Worm (Caenorhabditis elegans) whole organism, L1 larva: Measurements from ENCODE around the gene sca-1.

Source experiments
- C04F5.9 ChIP-seq: sonication (generic microtip); optimal IDR thresholded peaks from 2 replicates; lab custom pipeline; 2016; ENCODE audit warnings: missing genetic modification characterization, missing compliant biosample characterization
- F16B12.6 ChIP-seq: fragments of 150-350 bp; optimal IDR thresholded peaks from 2 replicates; lab custom pipeline; 2014; ENCODE audit warnings: missing biosample characterization, missing genetic modification characterization
- Y116A8C.19 ChIP-seq: sonication (generic microtip); optimal IDR thresholded peaks from 2 replicates; lab custom pipeline; 2016; ENCODE audit warnings: missing compliant biosample characterization, missing genetic modification characterization, borderline replicate concordance
- aly-2 ChIP-seq: fragments of 150-350 bp; optimal IDR thresholded peaks from 2 replicates; lab custom pipeline; 2014; ENCODE audit warnings: missing biosample characterization, missing genetic modification characterization
- ama-1 ChIP-seq: fragments of 150-350 bp; optimal IDR thresholded peaks from 2 replicates; lab custom pipeline; 2014
- blmp-1 ChIP-seq: fragments of 150-350 bp; optimal IDR thresholded peaks from 2 replicates; lab custom pipeline; 2014; ENCODE audit warnings: missing biosample characterization, missing genetic modification characterization
- ceh-63 ChIP-seq: fragments of 200-800 bp; sonication (Bioruptor generic); optimal IDR thresholded peaks from 2 replicates; lab custom pipeline; 2018; ENCODE audit warnings: mild to moderate bottlenecking, missing genetic modification characterization, missing compliant biosample characterization
- ceh-8 ChIP-seq: fragments of 200-800 bp; sonication (Bioruptor generic); optimal IDR thresholded peaks from 2 replicates; lab custom pipeline; 2018; ENCODE audit warnings: mild to moderate bottlenecking, missing genetic modification characterization, moderate library complexity, missing compliant biosample characterization
- dpl-1 ChIP-seq, 3 experiments: fragments of 150-350 bp in 2 of 3; sonication (generic microtip) in 1 of 3; optimal IDR thresholded peaks; 2 replicates each; lab custom pipeline; 2014 to 2017; ENCODE audit warnings: missing biosample characterization in 3 of 3, missing genetic modification characterization in 3 of 3, missing genetic modification reagents in 3 of 3
- dsc-1 ChIP-seq: sonication (generic microtip); optimal IDR thresholded peaks from 2 replicates; lab custom pipeline; 2016; ENCODE audit warnings: mild to moderate bottlenecking, missing genetic modification characterization, missing compliant biosample characterization
- efl-1 ChIP-seq, 4 experiments: fragments of 150-350 bp; optimal IDR thresholded peaks in 3 of 4; peaks in 1 of 4; 1 replicate in 1 of 4; 2 replicates in 3 of 4; lab custom pipeline; 2014; ENCODE audit warnings: missing biosample characterization in 2 of 4, missing genetic modification characterization in 2 of 4, missing genetic modification reagents in 2 of 4
- efl-3 ChIP-seq: fragments of 200-800 bp; sonication (Bioruptor generic); optimal IDR thresholded peaks from 2 replicates; lab custom pipeline; 2018; ENCODE audit warnings: mild to moderate bottlenecking, missing genetic modification characterization, missing compliant biosample characterization
- elt-3 ChIP-seq, 6 experiments: fragments of 150-350 bp in 1 of 6; sonication (generic microtip); optimal IDR thresholded peaks; 2 replicates each; lab custom pipeline; 2017 to 2018; ENCODE audit warnings: missing biosample characterization in 6 of 6, missing genetic modification characterization in 6 of 6, inconsistent platforms in 1 of 6
- ets-5 ChIP-seq: fragments of 200-800 bp; sonication (Bioruptor generic); IDR thresholded peaks from 2 replicates; pipeline ENCODE4 v1.3.6; 2022; ENCODE audit warnings: missing genetic modification characterization, missing compliant biosample characterization
- fkh-8 ChIP-seq: sonication (generic microtip); optimal IDR thresholded peaks from 2 replicates; lab custom pipeline; 2016; ENCODE audit warnings: mild to moderate bottlenecking, missing genetic modification characterization, missing compliant biosample characterization
- fos-1 ChIP-seq: fragments of 150-350 bp; optimal IDR thresholded peaks from 2 replicates; lab custom pipeline; 2014; ENCODE audit warnings: missing biosample characterization, missing genetic modification characterization
- hlh-17 ChIP-seq: fragments of 200-800 bp; sonication (Bioruptor generic); optimal IDR thresholded peaks from 2 replicates; lab custom pipeline; 2018; ENCODE audit warnings: missing genetic modification characterization, mild to moderate bottlenecking, missing compliant biosample characterization, moderate library complexity, borderline replicate concordance
- hlh-4 ChIP-seq: sonication (generic microtip); optimal IDR thresholded peaks from 2 replicates; lab custom pipeline; 2016; ENCODE audit warnings: mild to moderate bottlenecking, missing genetic modification characterization, missing compliant biosample characterization
- isw-1 ChIP-seq: fragments of 200-800 bp; sonication (Bioruptor generic); IDR thresholded peaks from 2 replicates; pipeline ENCODE4 v1.3.6; 2022; ENCODE audit warnings: missing genetic modification characterization, missing compliant biosample characterization
- lin-14 ChIP-seq: fragments of 200-800 bp; sonication (Bioruptor generic); optimal IDR thresholded peaks from 2 replicates; lab custom pipeline; 2018; ENCODE audit warnings: mild to moderate bottlenecking, missing genetic modification characterization, moderate library complexity, missing compliant biosample characterization
- lin-35 ChIP-seq, 2 experiments: fragments of 150-350 bp; optimal IDR thresholded peaks; 2 replicates each; lab custom pipeline; 2014; ENCODE audit warnings: missing biosample characterization in 2 of 2, missing genetic modification characterization in 2 of 2, missing genetic modification reagents in 2 of 2
- lin-39 ChIP-seq: fragments of 150-350 bp; optimal IDR thresholded peaks from 2 replicates; lab custom pipeline; 2014; ENCODE audit warnings: missing biosample characterization, missing genetic modification reagents, missing genetic modification characterization
- lir-3 ChIP-seq: sonication (generic microtip); optimal IDR thresholded peaks from 2 replicates; lab custom pipeline; 2016; ENCODE audit warnings: mild to moderate bottlenecking, missing genetic modification characterization, moderate library complexity, missing compliant biosample characterization; ENCODE audit not compliant: poor library complexity
- lsy-2 ChIP-seq, 2 experiments: fragments of 150-350 bp; optimal IDR thresholded peaks; 2 replicates each; lab custom pipeline; 2014; ENCODE audit warnings: missing biosample characterization in 2 of 2, missing genetic modification characterization in 2 of 2
- nhr-11 ChIP-seq: fragments of 150-350 bp; optimal IDR thresholded peaks from 2 replicates; lab custom pipeline; 2014; ENCODE audit warnings: missing biosample characterization, missing genetic modification characterization
- nhr-12 ChIP-seq: sonication (generic microtip); optimal IDR thresholded peaks from 2 replicates; lab custom pipeline; 2017; ENCODE audit warnings: missing biosample characterization, missing genetic modification characterization
- nhr-19 ChIP-seq: fragments of 200-800 bp; sonication (Bioruptor generic); conservative IDR thresholded peaks from 2 replicates; pipeline ENCODE4 v1.3.6; 2022; ENCODE audit warnings: missing genetic modification characterization, missing compliant biosample characterization
- nhr-20 ChIP-seq: sonication (generic microtip); optimal IDR thresholded peaks from 2 replicates; lab custom pipeline; 2016; ENCODE audit warnings: mild to moderate bottlenecking, missing genetic modification characterization, missing compliant biosample characterization
- nhr-237 ChIP-seq: fragments of 150-350 bp; optimal IDR thresholded peaks from 2 replicates; lab custom pipeline; 2014; ENCODE audit warnings: missing biosample characterization, missing genetic modification characterization
- nhr-28 ChIP-seq: fragments of 150-350 bp; optimal IDR thresholded peaks from 2 replicates; lab custom pipeline; 2014; ENCODE audit warnings: missing biosample characterization, missing genetic modification characterization
- nhr-84 ChIP-seq: sonication (generic microtip); optimal IDR thresholded peaks from 2 replicates; lab custom pipeline; 2017; ENCODE audit warnings: missing biosample characterization, missing genetic modification characterization
- nhr-85 ChIP-seq: sonication (generic microtip); peaks from one replicate; lab custom pipeline; 2016; ENCODE audit warnings: missing genetic modification characterization, inconsistent platforms, missing compliant biosample characterization
- nhr-90 ChIP-seq: sonication (generic microtip); optimal IDR thresholded peaks from 2 replicates; lab custom pipeline; 2016; ENCODE audit warnings: mild to moderate bottlenecking, missing genetic modification characterization, missing compliant biosample characterization; ENCODE audit not compliant: poor library complexity
- pag-3 ChIP-seq: sonication (generic microtip); optimal IDR thresholded peaks from 2 replicates; lab custom pipeline; 2017; ENCODE audit warnings: missing genetic modification characterization, mild to moderate bottlenecking, missing compliant biosample characterization, antibody characterized with exemption, borderline replicate concordance; ENCODE audit not compliant: insufficient read depth
- pqm-1 ChIP-seq: sonication (generic microtip); optimal IDR thresholded peaks from 3 replicates; lab custom pipeline; 2017; ENCODE audit warnings: missing biosample characterization, missing genetic modification characterization
- rnt-1 ChIP-seq: sonication (generic microtip); optimal IDR thresholded peaks from 2 replicates; lab custom pipeline; 2016; ENCODE audit warnings: mild to moderate bottlenecking, missing genetic modification characterization, moderate library complexity, missing compliant biosample characterization
- skn-1 ChIP-seq: fragments of 150-350 bp; optimal IDR thresholded peaks from 2 replicates; lab custom pipeline; 2014; ENCODE audit warnings: missing biosample characterization, missing genetic modification characterization
- snpc-4 ChIP-seq: fragments of 150-350 bp; optimal IDR thresholded peaks from 2 replicates; lab custom pipeline; 2014; ENCODE audit warnings: missing biosample characterization, missing genetic modification characterization
- swsn-7 ChIP-seq: sonication (generic microtip); optimal IDR thresholded peaks from 2 replicates; lab custom pipeline; 2016; ENCODE audit warnings: missing genetic modification characterization, missing compliant biosample characterization
- tbx-2 ChIP-seq: sonication (generic microtip); optimal IDR thresholded peaks from 2 replicates; lab custom pipeline; 2016; ENCODE audit warnings: missing genetic modification characterization, missing compliant biosample characterization
- unc-130 ChIP-seq: fragments of 150-350 bp; optimal IDR thresholded peaks from 2 replicates; lab custom pipeline; 2017; ENCODE audit warnings: missing biosample characterization, missing genetic modification characterization, inconsistent platforms
- unc-86 ChIP-seq: sonication (generic microtip); optimal IDR thresholded peaks from 2 replicates; lab custom pipeline; 2016; ENCODE audit warnings: missing genetic modification characterization, missing compliant biosample characterization
- unc-98 ChIP-seq: fragments of 200-800 bp; sonication (Bioruptor generic); IDR thresholded peaks from 2 replicates; pipeline ENCODE4 v1.3.6; 2022; ENCODE audit warnings: missing genetic modification characterization, missing compliant biosample characterization
- vab-15 ChIP-seq: sonication (generic microtip); optimal IDR thresholded peaks from 2 replicates; lab custom pipeline; 2017; ENCODE audit warnings: missing genotype, mild to moderate bottlenecking, missing genetic modification characterization, missing compliant biosample characterization
- xbp-1 ChIP-seq: sonication (generic microtip); optimal IDR thresholded peaks from 2 replicates; lab custom pipeline; 2016; ENCODE audit warnings: missing genetic modification characterization, missing compliant biosample characterization
- zag-1 ChIP-seq: fragments of 150-350 bp; optimal IDR thresholded peaks from 2 replicates; lab custom pipeline; 2014; ENCODE audit warnings: missing biosample characterization, missing genetic modification characterization
- ztf-11 ChIP-seq, 2 experiments: sonication (generic microtip); optimal IDR thresholded peaks; 2 replicates each; lab custom pipeline; 2016 to 2017; ENCODE audit warnings: missing genetic modification characterization in 2 of 2, missing biosample characterization in 1 of 2, missing compliant biosample characterization in 1 of 2

The sca-1 gene

DNA sequence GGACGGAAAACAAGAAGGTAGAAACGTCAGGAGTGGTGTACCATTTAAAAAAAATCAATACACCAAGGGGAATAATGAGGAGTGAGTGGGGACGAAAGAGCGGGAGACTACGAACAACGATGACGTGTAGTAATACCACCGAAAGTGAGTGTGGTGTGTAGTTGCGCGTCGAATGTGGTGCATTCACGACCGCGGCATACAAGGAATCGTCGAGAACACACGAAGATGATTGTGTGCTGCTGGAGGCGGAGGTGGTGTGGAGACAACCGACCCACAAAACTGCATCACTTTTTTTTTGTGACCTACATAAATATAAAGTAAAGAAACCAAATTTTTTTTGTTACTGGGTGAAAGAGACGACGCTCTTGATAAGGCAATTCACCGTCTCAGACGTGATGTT lies 1.7 kb upstream of the sca-1 start (continued):
- TF ChIP-seq ets-5 (GFP tag; lab: Robert Waterston, UW) (no peak), fos-1 (tag; lab: Kevin White, UChicago) (peak; percentile 46), ceh-63 (GFP tag; lab: Kevin White, UChicago) (no peak), aly-2 (tag; lab: Kevin White, UChicago) (peak; percentile 7), xbp-1 (tag; lab: Kevin White, UChicago) (peak; percentile 99), unc-86 (tag; lab: Kevin White, UChicago) (peak; percentile 47), snpc-4 (no peak), lin-35 (GFP tag; optimal IDR thresholded peaks at IDR 0.05; lab: Kevin White, UChicago) (peak; percentile 56 to 81), ceh-8 (GFP tag; lab: Kevin White, UChicago) (peak; percentile 27), isw-1 (GFP tag; lab: Robert Waterston, UW) (0 out of 2 replicates have a peak, but pooled peaks have one; percentile 2), nhr-28 (tag; lab: Kevin White, UChicago) (no peak), nhr-90 (tag; lab: Kevin White, UChicago) (peak; percentile 8), rnt-1 (tag; lab: Kevin White, UChicago) (peak; percentile 35), nhr-20 (tag; lab: Kevin White, UChicago) (peak; percentile 62), dsc-1 (tag; lab: Kevin White, UChicago) (no peak), unc-130 (tag; lab: Kevin White, UChicago) (peak; percentile 45), nhr-85 (tag; lab: Kevin White, UChicago) (peak; percentile 62), efl-1 (optimal IDR thresholded peaks at IDR 0.05; lab: Kevin White, UChicago) (peak; percentile 56 to 63), efl-1 (GFP tag; optimal IDR thresholded peaks at IDR 0.05 in 1 of 2; lab: Kevin White, UChicago) (peak; percentile 38 to 87), ztf-11 (tag; optimal IDR thresholded peaks at IDR 0.05; lab: Kevin White, UChicago) (peak in 1 of 2 experiments; percentile 8), nhr-84 (tag; lab: Kevin White, UChicago) (no peak), ama-1 (lab: Kevin White, UChicago) (peak; percentile 48), zag-1 (tag; lab: Kevin White, UChicago) (no peak), lsy-2 (tag; optimal IDR thresholded peaks at IDR 0.05; lab: Kevin White, UChicago) (peak; percentile 39 to 72), nhr-237 (tag; lab: Kevin White, UChicago) (no peak), pag-3 (tag; lab: Kevin White, UChicago) (no peak), blmp-1 (tag; lab: Kevin White, UChicago) (peak; percentile 93), C04F5.9 (tag; lab: Kevin White, UChicago) (no peak)

ce11 chrIII:10816045-10816444 lies 605 bp downstream of the sca-1 start:
- TF ChIP-seq nhr-28 (tag; lab: Kevin White, UChicago), result no peak
- no peak for TF ChIP-seq nhr-11
- no peak for TF ChIP-seq hlh-4 (tag; lab: Kevin White, UChicago)
- TF ChIP-seq lin-39, result peak; percentile 7
- no peak for TF ChIP-seq skn-1
- TF ChIP-seq aly-2 (tag; lab: Kevin White, UChicago), result peak; percentile 40
- no peak for TF ChIP-seq fkh-8 (tag; lab: Kevin White, UChicago)
- peak; percentile 53 for TF ChIP-seq unc-130 (tag; lab: Kevin White, UChicago)
- no peak for TF ChIP-seq zag-1 (tag; lab: Kevin White, UChicago)
- TF ChIP-seq elt-3 (tag; optimal IDR thresholded peaks at IDR 0.05; lab: Kevin White, UChicago), result no peak
- peak; percentile 90 for TF ChIP-seq pag-3 (tag; lab: Kevin White, UChicago)
- peak; percentile 87 for TF ChIP-seq lin-14 (GFP tag; lab: Kevin White, UChicago)
- TF ChIP-seq lin-35 (GFP tag; optimal IDR thresholded peaks at IDR 0.05; lab: Kevin White, UChicago), result peak in 1 of 2 experiments; percentile 29
- TF ChIP-seq swsn-7 (tag; lab: Kevin White, UChicago), result peak; percentile 31
- peak; percentile 19; the same call in 1 of the 2 replicates for TF ChIP-seq unc-98
- TF ChIP-seq nhr-12, result no peak
- TF ChIP-seq ceh-8 (GFP tag; lab: Kevin White, UChicago), result no peak
- TF ChIP-seq F16B12.6 (tag; lab: Kevin White, UChicago), result no peak
- peak; percentile 24 for TF ChIP-seq tbx-2
- TF ChIP-seq nhr-85 (tag; lab: Kevin White, UChicago), result no peak
- no peak for TF ChIP-seq vab-15 (tag; lab: Kevin White, UChicago)
- TF ChIP-seq lsy-2 (tag; optimal IDR thresholded peaks at IDR 0.05; lab: Kevin White, UChicago), result peak; percentile 48 to 64
- TF ChIP-seq lir-3 (tag; lab: Kevin White, UChicago), result peak; percentile 4
- peak; percentile 13 to 21 for TF ChIP-seq efl-1 (optimal IDR thresholded peaks at IDR 0.05; lab: Kevin White, UChicago)
- TF ChIP-seq efl-1 (GFP tag; optimal IDR thresholded peaks at IDR 0.05 in 1 of 2; lab: Kevin White, UChicago), result peak; percentile 6 to 37
- no peak for TF ChIP-seq isw-1 (GFP tag; lab: Robert Waterston, UW)
- TF ChIP-seq efl-3 (GFP tag; lab: Kevin White, UChicago), result no peak
- no peak for TF ChIP-seq blmp-1 (tag; lab: Kevin White, UChicago)
- no peak for TF ChIP-seq hlh-17
- TF ChIP-seq Y116A8C.19 (tag; lab: Kevin White, UChicago), result no peak
- peak; percentile 61 for TF ChIP-seq nhr-19
- peak; percentile 48 for TF ChIP-seq nhr-20 (tag; lab: Kevin White, UChicago)
- TF ChIP-seq pqm-1, result no peak
- peak in 1 of 3 experiments; percentile 8 for TF ChIP-seq dpl-1 (GFP tag; optimal IDR thresholded peaks at IDR 0.05; lab: Kevin White, UChicago)
